Worm (Caenorhabditis elegans) whole organism, young adult: ENCODE data around the gene lhfp-4.

Source experiments
- B0019.2 ChIP-seq: fragments of 200-800 bp; sonication (Bioruptor generic); conservative IDR thresholded peaks from 2 replicates; pipeline ENCODE4 v1.3.6; 2022; ENCODE audit warnings: missing genetic modification reagents, missing genetic modification characterization, missing compliant biosample characterization
- F10E7.11 ChIP-seq: sonication (generic microtip); optimal IDR thresholded peaks from 2 replicates; lab custom pipeline; 2017; ENCODE audit warnings: mild to moderate bottlenecking, missing genetic modification characterization, moderate library complexity, missing compliant biosample characterization
- F22D6.2 ChIP-seq: sonication (generic microtip); optimal IDR thresholded peaks from 2 replicates; lab custom pipeline; 2016; ENCODE audit warnings: mild to moderate bottlenecking, missing genetic modification characterization, missing compliant biosample characterization
- F23B12.7 ChIP-seq: sonication (generic microtip); optimal IDR thresholded peaks from 2 replicates; lab custom pipeline; 2017; ENCODE audit warnings: missing genetic modification characterization, mild to moderate bottlenecking, missing compliant biosample characterization, antibody characterized with exemption, moderate library complexity; ENCODE audit not compliant: insufficient read depth
- F37B4.10 ChIP-seq: fragments of 200-800 bp; sonication (Bioruptor generic); IDR thresholded peaks from 2 replicates; pipeline ENCODE4 v1.3.6; 2022; ENCODE audit warnings: missing genetic modification characterization, missing compliant biosample characterization
- F39B2.1 ChIP-seq: fragments of 200-800 bp; sonication (Bioruptor generic); IDR thresholded peaks from 2 replicates; pipeline ENCODE4 v1.3.6; 2022; ENCODE audit warnings: missing genetic modification reagents, missing genetic modification characterization, missing compliant biosample characterization
- F52B5.7 ChIP-seq: sonication (generic microtip); optimal IDR thresholded peaks from 2 replicates; lab custom pipeline; 2016; ENCODE audit warnings: mild to moderate bottlenecking, missing genetic modification characterization, missing compliant biosample characterization
- F57A8.1 ChIP-seq: fragments of 200-800 bp; sonication (Bioruptor generic); optimal IDR thresholded peaks from 2 replicates; lab custom pipeline; 2018; ENCODE audit warnings: mild to moderate bottlenecking, missing genetic modification characterization, moderate library complexity, missing compliant biosample characterization
- K11D2.4 ChIP-seq: fragments of 200-800 bp; sonication (Bioruptor generic); IDR thresholded peaks from 2 replicates; pipeline ENCODE4 v1.3.6; 2022; ENCODE audit warnings: missing genetic modification reagents, missing genetic modification characterization, missing compliant biosample characterization
- K12H6.12 ChIP-seq: fragments of 200-800 bp; sonication (Bioruptor generic); optimal IDR thresholded peaks from 2 replicates; lab custom pipeline; 2018; ENCODE audit warnings: mild to moderate bottlenecking, missing genetic modification characterization, missing compliant biosample characterization
- Y53F4B.3 ChIP-seq: fragments of 200-800 bp; sonication (Bioruptor generic); IDR thresholded peaks from 2 replicates; pipeline ENCODE4 v1.3.6; 2022; ENCODE audit warnings: missing genetic modification reagents, missing genetic modification characterization, missing compliant biosample characterization
- Y53G8AR.9 ChIP-seq: fragments of 200-800 bp; sonication (Bioruptor generic); conservative IDR thresholded peaks from 2 replicates; pipeline ENCODE4 v1.3.6; 2022; ENCODE audit warnings: missing genetic modification reagents, missing genetic modification characterization, missing compliant biosample characterization
- ZK185.1 ChIP-seq: sonication (generic microtip); optimal IDR thresholded peaks from 2 replicates; lab custom pipeline; 2016; ENCODE audit warnings: mild to moderate bottlenecking, missing genetic modification characterization, missing compliant biosample characterization; ENCODE audit not compliant: poor library complexity, severe bottlenecking
- ama-1 ChIP-seq, 3 experiments: fragments of 150-350 bp in 1 of 3; sonication (generic microtip) in 2 of 3; optimal IDR thresholded peaks; 2 replicates each; lab custom pipeline; 2014 to 2018; ENCODE audit warnings: missing biosample characterization in 2 of 3, missing genetic modification characterization in 2 of 3, missing genetic modification reagents in 2 of 3
- aptf-2 ChIP-seq: fragments of 200-800 bp; sonication (Bioruptor generic); conservative IDR thresholded peaks from 2 replicates; pipeline ENCODE4 v1.3.6; 2022; ENCODE audit warnings: missing genetic modification reagents, missing genetic modification characterization, missing compliant biosample characterization
- aptf-3 ChIP-seq: fragments of 200-800 bp; sonication (Bioruptor generic); IDR thresholded peaks from 2 replicates; pipeline ENCODE4 v1.3.6; 2022; ENCODE audit warnings: missing genetic modification characterization, missing compliant biosample characterization
- attf-3 ChIP-seq: fragments of 200-800 bp; sonication (Bioruptor generic); conservative IDR thresholded peaks from 2 replicates; pipeline ENCODE4 v1.3.6; 2022; ENCODE audit warnings: missing genetic modification reagents, missing genetic modification characterization, missing compliant biosample characterization
- attf-6 ChIP-seq: fragments of 200-800 bp; sonication (Bioruptor generic); IDR thresholded peaks from 2 replicates; pipeline ENCODE4 v1.3.6; 2022; ENCODE audit warnings: missing genetic modification reagents, missing genetic modification characterization, missing compliant biosample characterization
- bed-1 ChIP-seq: fragments of 200-800 bp; sonication (Bioruptor generic); IDR thresholded peaks from 2 replicates; pipeline ENCODE4 v1.3.6; 2022; ENCODE audit warnings: missing genetic modification reagents, missing genetic modification characterization, missing compliant biosample characterization
- cebp-1 ChIP-seq, 2 experiments: fragments of 200-800 bp in 1 of 2; sonication (Bioruptor generic) in 1 of 2; sonication (generic microtip) in 1 of 2; IDR thresholded peaks in 1 of 2; optimal IDR thresholded peaks in 1 of 2; 2 replicates each; pipeline versions ENCODE4 v1.3.6 to Lab custom; 2017 to 2022; ENCODE audit warnings: missing compliant biosample characterization in 2 of 2, missing genetic modification characterization in 2 of 2, mild to moderate bottlenecking in 1 of 2, missing genetic modification reagents in 1 of 2, moderate library complexity in 1 of 2
- cebp-2 ChIP-seq: fragments of 200-800 bp; sonication (Bioruptor generic); IDR thresholded peaks from 2 replicates; pipeline ENCODE4 v1.3.6; 2022; ENCODE audit warnings: missing genetic modification characterization, missing compliant biosample characterization
- ceh-79 ChIP-seq: sonication (generic microtip); optimal IDR thresholded peaks from 2 replicates; lab custom pipeline; 2017; ENCODE audit warnings: mild to moderate bottlenecking, missing genetic modification characterization, missing compliant biosample characterization
- dpl-1 ChIP-seq: fragments of 150-350 bp; optimal IDR thresholded peaks from 2 replicates; lab custom pipeline; 2014; ENCODE audit warnings: missing biosample characterization, missing genetic modification reagents, missing genetic modification characterization
- egrh-3 ChIP-seq: fragments of 200-800 bp; sonication (Bioruptor generic); IDR thresholded peaks from 2 replicates; pipeline ENCODE4 v1.3.6; 2022; ENCODE audit warnings: missing genetic modification reagents, missing genetic modification characterization, missing compliant biosample characterization
- fkh-3 ChIP-seq: sonication (generic microtip); optimal IDR thresholded peaks from 2 replicates; lab custom pipeline; 2016; ENCODE audit warnings: mild to moderate bottlenecking, missing genetic modification characterization, missing compliant biosample characterization
- gei-17 ChIP-seq: fragments of 200-800 bp; sonication (Bioruptor generic); optimal IDR thresholded peaks from 2 replicates; lab custom pipeline; 2018; ENCODE audit warnings: mild to moderate bottlenecking, missing genetic modification characterization, missing compliant biosample characterization
- hlh-26 ChIP-seq: fragments of 200-800 bp; sonication (Bioruptor generic); conservative IDR thresholded peaks from 2 replicates; pipeline ENCODE4 v1.3.6; 2022; ENCODE audit warnings: missing genetic modification reagents, missing genetic modification characterization, missing compliant biosample characterization
- lag-1 ChIP-seq: fragments of 200-800 bp; sonication (Bioruptor generic); IDR thresholded peaks from 2 replicates; pipeline ENCODE4 v1.3.6; 2022; ENCODE audit warnings: missing genetic modification reagents, missing genetic modification characterization, missing compliant biosample characterization
- lin-35 ChIP-seq, 3 experiments: fragments of 150-350 bp in 2 of 3; sonication (generic microtip) in 1 of 3; optimal IDR thresholded peaks; 2 replicates each; lab custom pipeline; 2014 to 2018; ENCODE audit warnings: missing biosample characterization in 3 of 3, missing genetic modification characterization in 3 of 3, missing genetic modification reagents in 3 of 3
- lin-54 ChIP-seq: fragments of 200-800 bp; sonication (Bioruptor generic); optimal IDR thresholded peaks from 2 replicates; lab custom pipeline; 2018; ENCODE audit warnings: mild to moderate bottlenecking, missing genetic modification characterization, missing compliant biosample characterization
- lir-1 ChIP-seq: fragments of 200-800 bp; sonication (Bioruptor generic); conservative IDR thresholded peaks from 2 replicates; pipeline ENCODE4 v1.3.6; 2022; ENCODE audit warnings: missing genetic modification reagents, missing genetic modification characterization, missing compliant biosample characterization
- lsl-1 ChIP-seq: fragments of 200-800 bp; sonication (Bioruptor generic); optimal IDR thresholded peaks from 2 replicates; lab custom pipeline; 2018; ENCODE audit warnings: mild to moderate bottlenecking, missing genetic modification characterization, moderate library complexity, missing compliant biosample characterization
- lsy-27 ChIP-seq: sonication (generic microtip); optimal IDR thresholded peaks from 2 replicates; lab custom pipeline; 2017; ENCODE audit warnings: missing genetic modification characterization, mild to moderate bottlenecking, missing compliant biosample characterization, antibody characterized with exemption, missing genotype, borderline replicate concordance; ENCODE audit not compliant: insufficient read depth
- nfya-1 ChIP-seq: sonication (generic microtip); optimal IDR thresholded peaks from 2 replicates; lab custom pipeline; 2017; ENCODE audit warnings: antibody characterized with exemption, missing compliant biosample characterization, missing genetic modification characterization, borderline replicate concordance; ENCODE audit not compliant: insufficient read depth
- nfya-2 ChIP-seq: fragments of 200-800 bp; sonication (Bioruptor generic); IDR thresholded peaks from 2 replicates; pipeline ENCODE4 v1.3.6; 2022; ENCODE audit warnings: missing genetic modification reagents, missing genetic modification characterization, missing compliant biosample characterization
- nhr-27 ChIP-seq: fragments of 200-800 bp; sonication (Bioruptor generic); optimal IDR thresholded peaks from 2 replicates; lab custom pipeline; 2018; ENCODE audit warnings: mild to moderate bottlenecking, missing genetic modification characterization, moderate library complexity, missing compliant biosample characterization
- rcor-1 ChIP-seq: fragments of 200-800 bp; sonication (Bioruptor generic); IDR thresholded peaks from 2 replicates; pipeline ENCODE4 v1.3.6; 2022; ENCODE audit warnings: missing genetic modification reagents, missing genetic modification characterization, missing compliant biosample characterization
- rpc-1 ChIP-seq, 2 experiments: fragments of 150-350 bp in 1 of 2; sonication (generic microtip) in 1 of 2; optimal IDR thresholded peaks; 2 replicates each; lab custom pipeline; 2014 to 2018; ENCODE audit warnings: missing biosample characterization in 1 of 2, missing genetic modification characterization in 1 of 2, missing genetic modification reagents in 1 of 2, missing genotype in 1 of 2
- xnd-1 ChIP-seq: sonication (generic microtip); optimal IDR thresholded peaks from 2 replicates; lab custom pipeline; 2016; ENCODE audit warnings: missing genotype, missing genetic modification reagents, missing genetic modification characterization, missing compliant biosample characterization
- ztf-22 ChIP-seq: fragments of 200-800 bp; sonication (Bioruptor generic); optimal IDR thresholded peaks from 2 replicates; lab custom pipeline; 2018; ENCODE audit warnings: mild to moderate bottlenecking, missing genetic modification characterization, moderate library complexity, missing compliant biosample characterization
- ztf-25 ChIP-seq: fragments of 200-800 bp; sonication (Bioruptor generic); IDR thresholded peaks from 2 replicates; pipeline ENCODE4 v1.3.6; 2022; ENCODE audit warnings: missing genetic modification reagents, missing genetic modification characterization, missing compliant biosample characterization

lhfp-4 gene

ce11 chrIV:17278861-17279591 lies 3.6 kb downstream of the lhfp-4 start, which contains the start of gene hsp-1 (continued):
- TF ChIP-seq aptf-3 (GFP tag; lab: Robert Waterston, UW) (peak; percentile 30; the same call in 1 of the 2 replicates), F23B12.7 (no peak), egrh-3 (GFP tag; lab: Robert Waterston, UW) (no peak; the same call in 1 of the 2 replicates), F39B2.1 (GFP tag; lab: Robert Waterston, UW) (peak; percentile 33; the same call in 1 of the 2 replicates), attf-6 (peak; percentile 63; the same call in 1 of the 2 replicates), bed-1 (no peak), nhr-27 (tag; lab: Kevin White, UChicago) (no peak), dpl-1 (GFP tag; lab: Kevin White, UChicago) (no peak), rcor-1 (0 out of 2 replicates have a peak, but pooled peaks have one; percentile 23), rpc-1 (optimal IDR thresholded peaks at IDR 0.05; lab: Kevin White, UChicago) (no peak), rpc-1 (tag; optimal IDR thresholded peaks at IDR 0.05; lab: Kevin White, UChicago) (no peak), lsy-27 (tag; lab: Kevin White, UChicago) (no peak)

DNA sequence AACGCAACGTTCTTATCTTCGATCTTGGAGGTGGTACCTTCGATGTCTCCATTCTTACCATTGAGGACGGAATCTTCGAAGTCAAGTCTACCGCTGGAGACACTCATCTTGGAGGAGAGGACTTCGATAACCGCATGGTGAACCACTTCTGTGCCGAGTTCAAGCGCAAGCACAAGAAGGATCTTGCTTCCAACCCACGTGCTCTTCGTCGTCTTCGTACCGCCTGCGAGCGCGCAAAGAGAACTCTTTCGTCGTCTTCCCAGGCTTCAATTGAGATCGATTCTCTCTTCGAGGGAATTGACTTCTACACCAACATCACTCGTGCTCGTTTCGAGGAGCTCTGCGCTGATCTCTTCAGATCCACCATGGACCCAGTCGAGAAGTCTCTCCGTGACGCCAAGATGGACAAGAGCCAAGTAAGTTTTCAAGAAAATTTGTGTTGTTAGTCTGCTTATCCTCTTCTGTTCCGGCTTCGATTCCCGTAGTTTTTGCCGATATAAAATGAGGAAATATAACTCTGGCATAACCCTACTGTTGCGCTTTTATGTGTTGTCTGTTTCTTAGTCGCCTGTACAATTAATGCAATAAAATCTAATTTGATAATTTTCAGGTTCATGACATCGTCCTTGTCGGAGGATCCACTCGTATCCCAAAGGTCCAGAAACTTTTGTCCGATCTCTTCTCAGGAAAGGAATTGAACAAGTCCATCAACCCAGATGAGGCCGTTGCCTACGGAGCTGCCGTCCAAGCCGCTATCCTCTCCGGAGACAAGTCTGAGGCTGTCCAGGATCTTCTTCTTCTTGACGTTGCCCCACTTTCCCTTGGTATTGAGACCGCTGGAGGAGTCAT lies 4.4 kb downstream of the lhfp-4 start:
- no peak for TF ChIP-seq fkh-3 (tag; lab: Kevin White, UChicago)
- TF ChIP-seq aptf-2 = no peak
- TF ChIP-seq gei-17 = no peak
- TF ChIP-seq F52B5.7 (tag; lab: Kevin White, UChicago) = no peak
- 0 out of 2 replicates have a peak, but pooled peaks have one; percentile 24 for TF ChIP-seq nfya-2 (GFP tag; lab: Robert Waterston, UW)
- peak; percentile 70 for TF ChIP-seq Y53G8AR.9 (GFP tag; lab: Robert Waterston, UW)
- no peak for TF ChIP-seq lag-1 (GFP tag; lab: Robert Waterston, UW)
- TF ChIP-seq xnd-1 = no peak
- TF ChIP-seq ceh-79 (tag; lab: Kevin White, UChicago) = no peak
- TF ChIP-seq cebp-2 (GFP tag; lab: Robert Waterston, UW) = peak; percentile 22; the same call in 1 of the 2 replicates
- no peak for TF ChIP-seq attf-3 (GFP tag; lab: Robert Waterston, UW)
- TF ChIP-seq lsl-1 (GFP tag; lab: Kevin White, UChicago) = peak; percentile 37
- TF ChIP-seq ama-1 (optimal IDR thresholded peaks at IDR 0.05; lab: Kevin White, UChicago) = peak; percentile 22
- no peak for TF ChIP-seq ama-1 (GFP tag; optimal IDR thresholded peaks at IDR 0.05; lab: Kevin White, UChicago)
- TF ChIP-seq F10E7.11 (tag; lab: Kevin White, UChicago) = no peak
- peak; percentile 52; the same call in 1 of the 2 replicates for TF ChIP-seq K11D2.4
- peak; percentile 66 for TF ChIP-seq lin-54 (GFP tag; lab: Kevin White, UChicago)
- TF ChIP-seq hlh-26 (GFP tag; lab: Robert Waterston, UW) = no peak
- no peak for TF ChIP-seq F57A8.1 (GFP tag; lab: Kevin White, UChicago)
- TF ChIP-seq K12H6.12 (tag; lab: Kevin White, UChicago) = peak; percentile 0
- 0 out of 2 replicates have a peak, but pooled peaks have one; percentile 7 for TF ChIP-seq ztf-25 (GFP tag; lab: Robert Waterston, UW)
- TF ChIP-seq F37B4.10 (GFP tag; lab: Robert Waterston, UW) = no peak
- no peak for TF ChIP-seq nfya-1 (tag; lab: Kevin White, UChicago)
- no peak for TF ChIP-seq lin-35 (GFP tag; optimal IDR thresholded peaks at IDR 0.05; lab: Kevin White, UChicago)
- no peak for TF ChIP-seq lsy-27 (tag; lab: Kevin White, UChicago)
- 0 out of 2 replicates have a peak, but pooled peaks have one; percentile 31 for TF ChIP-seq B0019.2 (GFP tag; lab: Robert Waterston, UW)
- no peak for TF ChIP-seq lir-1 (GFP tag; lab: Robert Waterston, UW)
- no peak for TF ChIP-seq Y53F4B.3 (GFP tag; lab: Robert Waterston, UW)
- TF ChIP-seq ZK185.1 = no peak
- peak; percentile 90 for TF ChIP-seq attf-6
- TF ChIP-seq ztf-22 (GFP tag; lab: Kevin White, UChicago) = no peak
- TF ChIP-seq F22D6.2 = no peak
- TF ChIP-seq cebp-1 (GFP tag; IDR thresholded peaks at IDR 0.05; lab: Robert Waterston, UW) = peak; percentile 7; the same call in 1 of the 2 replicates
- peak; percentile 33 for TF ChIP-seq cebp-1 (tag; optimal IDR thresholded peaks at IDR 0.05; lab: Kevin White, UChicago)
